Fruit fly (Drosophila melanogaster): ENCODE measurements around the gene Surf6.

The Surf6 gene

dm6 chr3R:19904865-19905373 is at the start of gene Surf6, which contains the start of gene RhoGAP92B (continued):
- TF ChIP-seq CG10267 (tag; optimal IDR thresholded peaks at IDR 0.05) (peak; percentile 77), Jarid2 (GFP tag; optimal IDR thresholded peaks at IDR 0.05) (peak; percentile 53), CG17568 (GFP tag; optimal IDR thresholded peaks at IDR 0.05) (peak; percentile 79), tio (GFP tag; optimal IDR thresholded peaks at IDR 0.05) (no peak), CG6813 (GFP tag; optimal IDR thresholded peaks at IDR 0.05) (peak; percentile 37), CG1024 (GFP tag; IDR thresholded peaks at IDR 0.05) (no peak), pfk (GFP tag; optimal IDR thresholded peaks at IDR 0.05) (peak; percentile 0), abd-A (tag; optimal IDR thresholded peaks at IDR 0.05) (peak; percentile 11), CG4617 (GFP tag; optimal IDR thresholded peaks at IDR 0.05; ENCODE audit: borderline replicate concordance) (peak; percentile 79), Adf1 (GFP tag; IDR thresholded peaks at IDR 0.05) (peak; percentile 52), Nf-YB (GFP tag; optimal IDR thresholded peaks at IDR 0.05) (peak; percentile 33), Chrac-16 (GFP tag; optimal IDR thresholded peaks at IDR 0.05) (peak; percentile 61), cwo (GFP tag; optimal IDR thresholded peaks at IDR 0.05) (peak; percentile 95), lola (GFP tag; optimal IDR thresholded peaks at IDR 0.05) (peak in 1 of 3 experiments; percentile 44), unc-4 (GFP tag; IDR thresholded peaks at IDR 0.05; ENCODE audit: partially characterized antibody) (peak; percentile 45; the same call in 1 of the 2 replicates), sc (optimal IDR thresholded peaks at IDR 0.05) (no peak), sc (GFP tag; optimal IDR thresholded peaks at IDR 0.05) (peak; percentile 12), Dip3 (GFP tag; optimal IDR thresholded peaks at IDR 0.05) (peak; percentile 64), fd96Cb (tag; optimal IDR thresholded peaks at IDR 0.05) (peak; percentile 9), klu (GFP tag; IDR thresholded peaks at IDR 0.05) (no peak), zfh2 (GFP tag; optimal IDR thresholded peaks at IDR 0.05) (peak; percentile 29), Gsc (GFP tag; IDR thresholded peaks at IDR 0.05) (no peak), Deaf1 (tag; optimal IDR thresholded peaks at IDR 0.05) (peak; percentile 41), Antp (GFP tag; optimal IDR thresholded peaks at IDR 0.05) (peak; percentile 45), dati (GFP tag; IDR thresholded peaks at IDR 0.05) (no peak), CG7963 (GFP tag; IDR thresholded peaks at IDR 0.05; ENCODE audit: partially characterized antibody) (no peak), Blimp-1 (GFP tag; optimal IDR thresholded peaks at IDR 0.05) (peak; percentile 46), gt (GFP tag; IDR thresholded peaks at IDR 0.05) (no peak), eyg (GFP tag; optimal IDR thresholded peaks at IDR 0.05) (peak; percentile 43), CG14710 (tag; optimal IDR thresholded peaks at IDR 0.05) (peak; percentile 100), Ets65A (GFP tag) (peak; percentile 94), hbn (GFP tag; IDR thresholded peaks at IDR 0.05; ENCODE audit: partially characterized antibody) (0 out of 2 replicates have a peak, but pooled peaks have one; percentile 18), bsh (GFP tag; optimal IDR thresholded peaks at IDR 0.05) (peak; percentile 4 to 56), Kr (GFP tag; optimal IDR thresholded peaks at IDR 0.05) (no peak), CG6854 (GFP tag; optimal IDR thresholded peaks at IDR 0.05) (peak; percentile 11), CG34224 (GFP tag; IDR thresholded peaks at IDR 0.05; ENCODE audit: partially characterized antibody) (no peak), CG15514 (GFP tag; optimal IDR thresholded peaks at IDR 0.05) (peak; percentile 85), CG8944 (GFP tag; optimal IDR thresholded peaks at IDR 0.05) (peak; percentile 39), CG15479 (GFP tag; optimal IDR thresholded peaks at IDR 0.05) (no peak), CG11247 (GFP tag; IDR thresholded peaks at IDR 0.05) (no peak), Hmx (GFP tag; optimal IDR thresholded peaks at IDR 0.05) (no peak), CG12942 (GFP tag; optimal IDR thresholded peaks at IDR 0.05) (peak; percentile 49), CG16813 (GFP tag; IDR thresholded peaks at IDR 0.05; ENCODE audit: partially characterized antibody) (peak; percentile 34; the same call in 1 of the 3 replicates), CG4730 (GFP tag; IDR thresholded peaks at IDR 0.05) (no peak), Sox102F (GFP tag; optimal IDR thresholded peaks at IDR 0.05) (no peak), CG4282 (GFP tag; optimal IDR thresholded peaks at IDR 0.05) (peak; percentile 11), CG7357 (GFP tag; IDR thresholded peaks at IDR 0.05) (no peak), CG6791 (GFP tag; IDR thresholded peaks at IDR 0.05; ENCODE audit: partially characterized antibody) (0 out of 3 replicates have a peak, but pooled peaks have one; percentile 43), tna (GFP tag; IDR thresholded peaks at IDR 0.05; ENCODE audit: partially characterized antibody) (no peak)
